Worm (Caenorhabditis elegans): Measurements from ENCODE around the gene unc-43.

DNA sequence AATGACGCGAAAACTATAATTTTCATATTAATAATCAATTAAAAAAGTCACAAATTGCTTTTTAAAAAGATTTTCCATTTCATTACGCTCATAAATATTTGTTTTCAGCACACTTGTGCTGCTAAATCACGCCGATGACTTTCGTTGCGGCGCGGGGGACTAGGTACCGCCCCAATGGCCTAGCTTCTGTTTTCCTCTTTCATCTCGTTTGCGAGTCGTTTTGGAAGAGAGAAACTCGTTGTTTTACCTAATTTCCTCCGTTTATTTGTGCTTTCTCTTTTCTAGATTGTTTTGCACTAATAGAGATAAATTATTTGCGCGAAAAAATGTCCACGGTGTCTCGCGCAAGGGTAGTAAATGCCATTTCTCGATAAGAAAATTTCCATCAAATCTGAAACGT is 31.0 kb upstream of the unc-43 start:
- TF ChIP-seq nhr-76 (tag; optimal IDR thresholded peaks at IDR 0.05) (no peak), ceh-88 (GFP tag; IDR thresholded peaks at IDR 0.05) (no peak), efl-3 (GFP tag; optimal IDR thresholded peaks at IDR 0.05) (no peak), ceh-82 (tag; optimal IDR thresholded peaks at IDR 0.05) (no peak), unc-86 (tag; optimal IDR thresholded peaks at IDR 0.05) (no peak)
